Worm (Caenorhabditis elegans): ENCODE data around the gene F35C8.5.
A peak's percentile ranks its signal among the peaks of the same experiment; 100 is the strongest.

Gene F35C8.5

ce11 chrX:5407271-5407670, 41.7 kb downstream of the F35C8.5 start:
- peak; percentile 38 for TF ChIP-seq T07F8.4 (tag; optimal IDR thresholded peaks at IDR 0.05)
- peak; percentile 54 for TF ChIP-seq D2030.7 (GFP tag; IDR thresholded peaks at IDR 0.05)
- TF ChIP-seq atf-7 (tag; optimal IDR thresholded peaks at IDR 0.05), result peak; percentile 7
- peak; percentile 51; the same call in 1 of the 2 replicates for TF ChIP-seq pbrm-1 (GFP tag; IDR thresholded peaks at IDR 0.05)
- no peak for TF ChIP-seq ceh-79 (tag; optimal IDR thresholded peaks at IDR 0.05)
- TF ChIP-seq mel-28 (tag; optimal IDR thresholded peaks at IDR 0.05; ENCODE audit: borderline replicate concordance), result no peak
- 0 out of 2 replicates have a peak, but pooled peaks have one; percentile 51 for TF ChIP-seq dox-1 (GFP tag; IDR thresholded peaks at IDR 0.05)
- TF ChIP-seq die-1 (tag; optimal IDR thresholded peaks at IDR 0.05), result peak; percentile 91
- TF ChIP-seq B0336.3 (GFP tag; IDR thresholded peaks at IDR 0.05), result no peak
- no peak for TF ChIP-seq repo-1 (tag; optimal IDR thresholded peaks at IDR 0.05)
- peak; percentile 92 for TF ChIP-seq him-1 (tag; optimal IDR thresholded peaks at IDR 0.05)
- peak; percentile 28 for TF ChIP-seq snpc-4 (GFP tag; optimal IDR thresholded peaks at IDR 0.05)
- peak in 2 of 4 experiments; percentile 41 to 68 for TF ChIP-seq snpc-4 (tag; optimal IDR thresholded peaks at IDR 0.05)
- no peak; the same call in 1 of the 2 replicates for TF ChIP-seq hmg-20 (GFP tag; IDR thresholded peaks at IDR 0.05)
- peak; percentile 48; the same call in 1 of the 2 replicates for TF ChIP-seq ceh-40 (GFP tag; IDR thresholded peaks at IDR 0.05)
- TF ChIP-seq madf-10 (tag; optimal IDR thresholded peaks at IDR 0.05), result peak; percentile 7
- no peak for TF ChIP-seq Y95B8A.8 (GFP tag; IDR thresholded peaks at IDR 0.05)
- TF ChIP-seq sdz-38 (tag; optimal IDR thresholded peaks at IDR 0.05), result no peak
- peak; percentile 74 for TF ChIP-seq rcor-1 (GFP tag; IDR thresholded peaks at IDR 0.05)
- TF ChIP-seq nhr-120 (GFP tag; IDR thresholded peaks at IDR 0.05), result no peak
- peak; percentile 1 to 35 for TF ChIP-seq rec-8 (tag; optimal IDR thresholded peaks at IDR 0.05)
- TF ChIP-seq mcd-1 (GFP tag; IDR thresholded peaks at IDR 0.05), result peak; percentile 48
- TF ChIP-seq tlf-1 (GFP tag; optimal IDR thresholded peaks at IDR 0.05), result no peak
- TF ChIP-seq somi-1 (GFP tag; optimal IDR thresholded peaks at IDR 0.05), result no peak
- TF ChIP-seq hrde-1 (tag; optimal IDR thresholded peaks at IDR 0.05; ENCODE audit: borderline replicate concordance), result peak; percentile 12
- TF ChIP-seq mxl-1 (tag; optimal IDR thresholded peaks at IDR 0.05), result peak; percentile 77
- TF ChIP-seq lin-26 (GFP tag; IDR thresholded peaks at IDR 0.05), result peak; percentile 78
- TF ChIP-seq egrh-3 (GFP tag; IDR thresholded peaks at IDR 0.05), result 0 out of 2 replicates have a peak, but pooled peaks have one; percentile 17
- peak; percentile 63 for TF ChIP-seq ztf-18 (tag; optimal IDR thresholded peaks at IDR 0.05)
- 0 out of 2 replicates have a peak, but pooled peaks have one; percentile 51 for TF ChIP-seq ztf-25 (GFP tag; IDR thresholded peaks at IDR 0.05)
- TF ChIP-seq F23B12.7 (tag; optimal IDR thresholded peaks at IDR 0.05; ENCODE audit: insufficient read depth), result peak; percentile 10
- peak; percentile 32 for TF ChIP-seq mes-4 (tag; optimal IDR thresholded peaks at IDR 0.05)
- TF ChIP-seq athp-1 (tag; optimal IDR thresholded peaks at IDR 0.05), result no peak
- TF ChIP-seq attf-6 (GFP tag; IDR thresholded peaks at IDR 0.05), result 0 out of 2 replicates have a peak, but pooled peaks have one; percentile 54
- TF ChIP-seq ceh-100 (GFP tag; IDR thresholded peaks at IDR 0.05), result no peak
- TF ChIP-seq let-607 (tag; optimal IDR thresholded peaks at IDR 0.05), result no peak
- TF ChIP-seq unc-62 (GFP tag; optimal IDR thresholded peaks at IDR 0.05), result no peak
- no peak for TF ChIP-seq let-526 (GFP tag; IDR thresholded peaks at IDR 0.05)
- TF ChIP-seq nhr-27 (tag; optimal IDR thresholded peaks at IDR 0.05), result no peak
- 0 out of 2 replicates have a peak, but pooled peaks have one; percentile 48 for TF ChIP-seq aptf-3 (GFP tag; IDR thresholded peaks at IDR 0.05)
- TF ChIP-seq F57A8.1 (GFP tag; optimal IDR thresholded peaks at IDR 0.05), result no peak
- TF ChIP-seq zfh-2 (GFP tag; conservative IDR thresholded peaks at IDR 0.05), result no peak
- TF ChIP-seq ama-1 (optimal IDR thresholded peaks at IDR 0.05), result no peak
- TF ChIP-seq ama-1 (GFP tag; optimal IDR thresholded peaks at IDR 0.05), result no peak
- peak; percentile 91 for TF ChIP-seq B0261.1 (tag; optimal IDR thresholded peaks at IDR 0.05)
- no peak for TF ChIP-seq F37B4.10 (GFP tag; IDR thresholded peaks at IDR 0.05)
- TF ChIP-seq chd-7 (tag; optimal IDR thresholded peaks at IDR 0.05), result peak; percentile 20
- TF ChIP-seq T26A5.8 (tag; optimal IDR thresholded peaks at IDR 0.05), result no peak
- peak; percentile 80 for TF ChIP-seq rpc-1 (optimal IDR thresholded peaks at IDR 0.05)
- TF ChIP-seq rpc-1 (tag; optimal IDR thresholded peaks at IDR 0.05), result peak; percentile 89

All from whole organism, young adult.